Fruit fly (Drosophila melanogaster): Measurements from ENCODE around the gene CG34426.
A peak's percentile ranks its signal among the peaks of the same experiment; 100 is the strongest.

CG34426 gene

DNA sequence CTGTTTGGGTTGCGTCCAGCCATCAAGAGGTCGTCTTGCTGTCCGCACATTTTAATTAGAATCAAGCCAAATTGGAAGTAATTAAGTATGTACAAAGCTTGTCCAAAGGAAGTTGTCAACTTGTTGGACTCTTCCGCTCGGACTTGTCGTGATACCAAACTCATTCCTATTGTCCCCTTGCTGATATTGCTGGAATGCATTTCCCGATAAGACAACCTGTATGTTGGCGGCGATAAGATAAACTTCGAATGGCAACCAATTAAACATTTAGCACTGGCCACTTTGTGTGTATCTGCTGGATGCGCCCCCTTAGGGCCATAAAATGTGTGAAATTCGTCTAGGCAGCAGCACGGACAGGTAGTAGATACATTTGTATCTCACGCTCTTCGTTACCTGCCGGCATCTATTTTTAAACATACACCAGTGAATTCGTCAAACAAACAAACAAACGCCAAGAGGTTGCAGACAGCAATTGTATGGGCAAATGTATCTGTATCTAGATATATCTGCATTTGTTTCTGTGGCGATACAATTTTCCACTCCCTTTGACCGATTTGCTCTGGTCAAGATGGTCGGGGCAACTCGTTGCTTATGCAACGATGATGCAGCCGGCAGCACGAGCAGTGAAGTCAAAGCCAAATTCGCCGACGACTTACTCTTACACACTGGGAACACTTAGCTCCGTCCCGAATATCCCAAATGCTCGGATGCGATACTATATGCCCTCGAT, 30.6 kb downstream of the CG34426 start (continued):
- TF ChIP-seq CG10543 (GFP tag; optimal IDR thresholded peaks at IDR 0.05) (no peak), CG1233 (GFP tag; optimal IDR thresholded peaks at IDR 0.05) (no peak), kni (GFP tag; optimal IDR thresholded peaks at IDR 0.05) (peak; percentile 29), CG6683 (GFP tag; optimal IDR thresholded peaks at IDR 0.05) (no peak), psq (GFP tag; optimal IDR thresholded peaks at IDR 0.05) (no peak), CG33557 (GFP tag; optimal IDR thresholded peaks at IDR 0.05) (no peak), en (GFP tag; optimal IDR thresholded peaks at IDR 0.05) (no peak), Hand (GFP tag; optimal IDR thresholded peaks at IDR 0.05) (no peak), Sox102F (GFP tag; optimal IDR thresholded peaks at IDR 0.05) (no peak), hb (GFP tag; IDR thresholded peaks at IDR 0.05; ENCODE audit: partially characterized antibody) (no peak), ewg (GFP tag; optimal IDR thresholded peaks at IDR 0.05) (no peak), tx (GFP tag; optimal IDR thresholded peaks at IDR 0.05) (no peak), CG17802 (tag; optimal IDR thresholded peaks at IDR 0.05) (no peak), Hr51 (GFP tag; optimal IDR thresholded peaks at IDR 0.05) (no peak), CG18764 (GFP tag; optimal IDR thresholded peaks at IDR 0.05) (no peak), HmgZ (tag; optimal IDR thresholded peaks at IDR 0.05) (no peak), dati (GFP tag; IDR thresholded peaks at IDR 0.05) (no peak), Nf-YC (tag; optimal IDR thresholded peaks at IDR 0.05) (no peak), CG8290 (GFP tag; optimal IDR thresholded peaks at IDR 0.05) (no peak), CG8290 (tag; optimal IDR thresholded peaks at IDR 0.05) (peak in 1 of 2 experiments; percentile 24), CG8359 (GFP tag; optimal IDR thresholded peaks at IDR 0.05; ENCODE audit: borderline replicate concordance) (no peak), sim (GFP tag; IDR thresholded peaks at IDR 0.05) (0 out of 2 replicates have a peak, but pooled peaks have one; percentile 15), vnd (GFP tag; IDR thresholded peaks at IDR 0.05; ENCODE audit: partially characterized antibody) (no peak), CG9817 (tag; optimal IDR thresholded peaks at IDR 0.05) (no peak), BtbVII (GFP tag; optimal IDR thresholded peaks at IDR 0.05) (no peak), wdn (GFP tag; IDR thresholded peaks at IDR 0.05) (no peak), CG18262 (tag; optimal IDR thresholded peaks at IDR 0.05) (no peak), Stat92E (GFP tag; optimal IDR thresholded peaks at IDR 0.05) (no peak), CkIIα-i1 (GFP tag; IDR thresholded peaks at IDR 0.05) (0 out of 2 replicates have a peak, but pooled peaks have one; percentile 11), CG32772 (GFP tag; IDR thresholded peaks at IDR 0.05) (no peak), grau (tag; optimal IDR thresholded peaks at IDR 0.05) (no peak), emc (GFP tag; optimal IDR thresholded peaks at IDR 0.05) (no peak), danr (GFP tag; IDR thresholded peaks at IDR 0.05) (no peak), CG10565 (GFP tag; optimal IDR thresholded peaks at IDR 0.05) (no peak), sc (optimal IDR thresholded peaks at IDR 0.05) (no peak), sc (GFP tag; optimal IDR thresholded peaks at IDR 0.05) (no peak), CG6254 (GFP tag; optimal IDR thresholded peaks at IDR 0.05) (no peak), tll (GFP tag; optimal IDR thresholded peaks at IDR 0.05) (peak in 1 of 2 experiments; percentile 92), CG16863 (GFP tag; optimal IDR thresholded peaks at IDR 0.05) (no peak), ems (GFP tag; optimal IDR thresholded peaks at IDR 0.05) (no peak), luna (GFP tag; optimal IDR thresholded peaks at IDR 0.05) (no peak), eyg (GFP tag; optimal IDR thresholded peaks at IDR 0.05) (no peak), CG15479 (GFP tag; optimal IDR thresholded peaks at IDR 0.05) (peak; percentile 88), bowl (GFP tag; IDR thresholded peaks at IDR 0.05) (no peak), CG11560 (tag; IDR thresholded peaks at IDR 0.05) (no peak), CG4404 (GFP tag; IDR thresholded peaks at IDR 0.05) (no peak), CG7786 (GFP tag; optimal IDR thresholded peaks at IDR 0.05) (no peak), crc (GFP tag; optimal IDR thresholded peaks at IDR 0.05) (no peak), CG12769 (tag; optimal IDR thresholded peaks at IDR 0.05) (peak; percentile 8)

Data from whole organism, embryonic.